Worm (Caenorhabditis elegans) whole organism, dauer: ENCODE results near the gene Y54F10BM.21.
"Not testable (repeated sequence)": the region's sequence is repeated elsewhere in the genome, so short reads cannot be mapped to it uniquely, and the experiment has no call there.

ENCODE experiments used
- unc-62 ChIP-seq: sonication (generic microtip); optimal IDR thresholded peaks from 2 replicates; lab custom pipeline; 2017; ENCODE audit warnings: missing biosample characterization, missing genetic modification reagents, missing genetic modification characterization

Gene Y54F10BM.21

ce11 chrIII:2276842-2277241, at the start of gene Y54F10BM.21:
Y54F10BM.21 (plus strand) TSS chrIII:2277142.
- no peak for TF ChIP-seq unc-62 (GFP tag; lab: Kevin White, UChicago)

ce11 chrIII:2227407-2227806, 49.5 kb upstream of the Y54F10BM.21 start, which contains the start of gene fbxa-62:
fbxa-62 (plus strand) TSS chrIII:2227707.
- TF ChIP-seq unc-62 (GFP tag; lab: Kevin White, UChicago), result no peak

- TF ChIP-seq unc-62 (GFP tag; lab: Kevin White, UChicago), result no peak
Observed at ce11 chrIII:2232360-2232759, 44.6 kb upstream of the Y54F10BM.21 start, which contains the start of gene fbxa-47. fbxa-47 (minus strand) TSS chrIII:2232460.

ce11 chrIII:2233399-2233798, 43.5 kb upstream of the Y54F10BM.21 start:
- no peak for TF ChIP-seq unc-62 (GFP tag; lab: Kevin White, UChicago)

ce11 chrIII:2234192-2234934, 42.6 kb upstream of the Y54F10BM.21 start, which contains the start of gene C39B5.2:
C39B5.2 (plus strand) TSS chrIII:2234884.
- no peak for TF ChIP-seq unc-62 (GFP tag; lab: Kevin White, UChicago)

ce11 chrIII:2239587-2240144, 37.3 kb upstream of the Y54F10BM.21 start, which contains the start of gene C39B5.10:
C39B5.10 (minus strand) TSS chrIII:2239637.
- no peak for TF ChIP-seq unc-62 (GFP tag; lab: Kevin White, UChicago)

- no peak for TF ChIP-seq unc-62 (GFP tag; lab: Kevin White, UChicago)
Observed at ce11 chrIII:2240471-2240870, 36.5 kb upstream of the Y54F10BM.21 start, which contains the start of gene srz-56. srz-56 (plus strand) TSS chrIII:2240771.

ce11 chrIII:2243617-2244016, 33.3 kb upstream of the Y54F10BM.21 start:
- TF ChIP-seq unc-62 (GFP tag; lab: Kevin White, UChicago), result no peak

ce11 chrIII:2245727-2246126, 31.2 kb upstream of the Y54F10BM.21 start, which contains the start of gene srd-67:
srd-67 (minus strand) TSS chrIII:2245827.
- TF ChIP-seq unc-62 (GFP tag; lab: Kevin White, UChicago), result no peak

ce11 chrIII:2251348-2251747, 25.6 kb upstream of the Y54F10BM.21 start, which contains the start of gene fbxa-7:
fbxa-7 (minus strand) TSS chrIII:2251448.
- TF ChIP-seq unc-62 (GFP tag; lab: Kevin White, UChicago), result no peak

ce11 chrIII:2253027-2253499, 23.9 kb upstream of the Y54F10BM.21 start, which contains the start of gene fbxa-73:
fbxa-73 (plus strand) TSS chrIII:2253449.
- no peak for TF ChIP-seq unc-62 (GFP tag; lab: Kevin White, UChicago)

- no peak for TF ChIP-seq unc-62 (GFP tag; lab: Kevin White, UChicago)
Observed at ce11 chrIII:2255522-2255921, 21.4 kb upstream of the Y54F10BM.21 start, which contains the start of gene fbxa-71. fbxa-71 (plus strand) TSS chrIII:2255822.

- no peak for TF ChIP-seq unc-62 (GFP tag; lab: Kevin White, UChicago)
Observed at ce11 chrIII:2258863-2259262, 18.1 kb upstream of the Y54F10BM.21 start, which contains the start of gene fbxa-43. fbxa-43 (minus strand) TSS chrIII:2258963.

ce11 chrIII:2259329-2259728, 17.6 kb upstream of the Y54F10BM.21 start:
- TF ChIP-seq unc-62 (GFP tag; lab: Kevin White, UChicago), result no peak

ce11 chrIII:2261353-2261752, 15.6 kb upstream of the Y54F10BM.21 start, which contains the start of gene fbxa-42:
fbxa-42 (minus strand) TSS chrIII:2261453.
- not testable (repeated sequence) for TF ChIP-seq unc-62 (GFP tag; lab: Kevin White, UChicago)

- TF ChIP-seq unc-62 (GFP tag; lab: Kevin White, UChicago), result no peak
Observed at ce11 chrIII:2262942-2263341, 14.0 kb upstream of the Y54F10BM.21 start, which contains the start of gene Y54F10BM.6. Y54F10BM.6 (plus strand) TSS chrIII:2263242.
